Fruit fly (Drosophila melanogaster): ENCODE results near the gene CG42637.

Gene CG42637

DNA sequence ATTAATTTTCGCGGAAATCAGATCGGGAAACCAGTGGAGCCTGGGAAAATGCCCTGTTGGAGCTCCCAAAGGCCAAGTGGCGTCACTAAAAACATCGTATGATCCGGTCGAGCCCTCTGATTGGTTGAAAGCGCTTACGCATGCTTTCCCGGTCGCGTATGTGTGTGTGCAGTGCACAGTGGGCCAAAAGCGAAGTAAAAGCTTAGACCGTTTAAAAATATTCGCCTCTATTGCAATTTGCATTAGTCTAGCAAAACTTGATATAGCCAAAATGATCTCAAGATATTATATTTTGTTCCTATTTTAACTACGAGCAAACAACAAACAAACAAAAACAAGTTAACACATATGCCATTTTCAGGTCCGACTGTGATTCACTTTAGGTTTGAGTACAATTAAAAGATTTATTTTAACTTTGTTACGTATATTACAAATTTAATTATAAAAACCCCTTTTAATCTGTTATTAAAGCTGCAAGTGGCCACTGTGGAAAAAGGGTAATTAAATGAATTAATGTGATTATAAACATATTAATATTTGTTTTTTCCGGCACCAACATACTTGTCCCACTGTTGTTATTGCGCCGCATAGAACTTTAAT is 934 bp upstream of the CG42637 start (continued):
- TF ChIP-seq bcd (GFP tag; optimal IDR thresholded peaks at IDR 0.05) (peak; percentile 85), CG14441 (GFP tag; IDR thresholded peaks at IDR 0.05) (peak; percentile 57), hb (GFP tag; IDR thresholded peaks at IDR 0.05; ENCODE audit: partially characterized antibody) (no peak), tup (GFP tag; optimal IDR thresholded peaks at IDR 0.05) (peak; percentile 54), hth (optimal IDR thresholded peaks at IDR 0.05) (no peak), ara (GFP tag; IDR thresholded peaks at IDR 0.05) (peak; percentile 54; the same call in 1 of the 2 replicates), Deaf1 (tag; optimal IDR thresholded peaks at IDR 0.05) (peak; percentile 68), hkb (optimal IDR thresholded peaks at IDR 0.05) (no peak), hkb (GFP tag; IDR thresholded peaks at IDR 0.05) (peak; percentile 68), lov (optimal IDR thresholded peaks at IDR 0.05) (no peak), lov (GFP tag; IDR thresholded peaks at IDR 0.05) (peak; percentile 84; the same call in 2 of the 3 replicates), Camta (GFP tag; optimal IDR thresholded peaks at IDR 0.05) (peak; percentile 76), CG17568 (GFP tag; optimal IDR thresholded peaks at IDR 0.05) (no peak), phol (tag; optimal IDR thresholded peaks at IDR 0.05) (peak; percentile 83), CG10366 (GFP tag; IDR thresholded peaks at IDR 0.05) (peak; percentile 37), Ets65A (GFP tag) (peak; percentile 96), prd (optimal IDR thresholded peaks at IDR 0.05) (no peak), prd (GFP tag; IDR thresholded peaks at IDR 0.05) (peak; percentile 72; the same call in 2 of the 3 replicates), CG16815 (GFP tag; optimal IDR thresholded peaks at IDR 0.05) (peak; percentile 72)

- TF ChIP-seq B-H2 (GFP tag; optimal IDR thresholded peaks at IDR 0.05) (no peak), Elba2 (GFP tag; optimal IDR thresholded peaks at IDR 0.05) (peak; percentile 26), Trl (optimal IDR thresholded peaks at IDR 0.05) (peak in 1 of 2 experiments; percentile 15), Trl (GFP tag; optimal IDR thresholded peaks at IDR 0.05) (no peak), nmo (GFP tag; optimal IDR thresholded peaks at IDR 0.05) (no peak), chinmo (GFP tag; IDR thresholded peaks at IDR 0.05; ENCODE audit: partially characterized antibody) (0 out of 4 replicates have a peak, but pooled peaks have one; percentile 15), CG4707 (GFP tag; optimal IDR thresholded peaks at IDR 0.05) (no peak), Dref (GFP tag; IDR thresholded peaks at IDR 0.05) (no peak), nom (GFP tag; optimal IDR thresholded peaks at IDR 0.05) (peak; percentile 67), CG1832 (GFP tag; optimal IDR thresholded peaks at IDR 0.05) (no peak), Atf6 (GFP tag; IDR thresholded peaks at IDR 0.05) (0 out of 2 replicates have a peak, but pooled peaks have one; percentile 31), bsh (GFP tag; optimal IDR thresholded peaks at IDR 0.05) (peak in 1 of 2 experiments; percentile 61), Drgx (GFP tag; IDR thresholded peaks at IDR 0.05) (peak; percentile 61), cato (GFP tag; optimal IDR thresholded peaks at IDR 0.05; ENCODE audit: borderline replicate concordance) (no peak), CG15479 (GFP tag; optimal IDR thresholded peaks at IDR 0.05) (peak; percentile 12), lov (optimal IDR thresholded peaks at IDR 0.05) (no peak), lov (GFP tag; IDR thresholded peaks at IDR 0.05) (0 out of 3 replicates have a peak, but pooled peaks have one; percentile 17)
Observed at dm6 chr3L:19792717-19793437, 492 bp downstream of the CG42637 start.

DNA sequence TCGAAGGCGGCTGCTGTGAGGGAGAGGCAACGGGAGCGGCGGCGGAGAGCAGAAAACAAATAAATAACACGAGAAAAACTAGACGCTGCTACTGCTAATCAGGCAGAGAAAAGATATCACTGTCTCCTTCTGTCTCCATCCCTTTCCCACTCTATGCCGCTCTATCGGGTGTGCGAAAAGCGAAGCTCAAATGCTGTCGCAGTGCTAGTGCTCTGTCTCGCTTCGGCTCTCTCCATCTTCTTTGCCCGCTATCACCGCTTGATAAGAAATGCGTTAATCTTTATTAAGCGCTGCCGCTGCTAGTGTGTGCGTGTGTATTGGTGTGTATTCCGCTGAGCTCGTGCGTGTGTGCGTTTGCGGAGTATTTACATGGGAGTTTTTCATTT is 1.7 kb downstream of the CG42637 start:
- TF ChIP-seq CG10321 (GFP tag; IDR thresholded peaks at IDR 0.05) (peak; percentile 83), CG42726 (GFP tag; IDR thresholded peaks at IDR 0.05; ENCODE audit: partially characterized antibody) (no peak), CG4617 (GFP tag; optimal IDR thresholded peaks at IDR 0.05; ENCODE audit: borderline replicate concordance) (no peak), Scr (GFP tag; IDR thresholded peaks at IDR 0.05; ENCODE audit: partially characterized antibody) (peak; percentile 44), schlank (tag; optimal IDR thresholded peaks at IDR 0.05) (peak; percentile 13), CG8290 (GFP tag; optimal IDR thresholded peaks at IDR 0.05) (no peak), CG8290 (tag; optimal IDR thresholded peaks at IDR 0.05) (peak in 1 of 2 experiments; percentile 52), CG10209 (GFP tag; optimal IDR thresholded peaks at IDR 0.05) (no peak), vvl (GFP tag; IDR thresholded peaks at IDR 0.05) (peak; percentile 61; the same call in 1 of the 2 replicates), CG7987 (GFP tag; optimal IDR thresholded peaks at IDR 0.05) (peak; percentile 17), HmgZ (tag; optimal IDR thresholded peaks at IDR 0.05) (peak; percentile 33), bsh (GFP tag; optimal IDR thresholded peaks at IDR 0.05) (no peak), jing (GFP tag; optimal IDR thresholded peaks at IDR 0.05) (no peak), rib (GFP tag; IDR thresholded peaks at IDR 0.05) (peak; percentile 95), shn (GFP tag; optimal IDR thresholded peaks at IDR 0.05) (no peak)
